Fruit fly (Drosophila melanogaster) whole organism, embryonic: ENCODE data around the gene yellow-b.

ENCODE experiments used
- Aef1 ChIP-seq: fragments of 200-800 bp; sonication (Bioruptor generic); IDR thresholded peaks from 3 replicates; pipeline ENCODE4 v1.3.6; 2022; ENCODE audit warnings: missing biosample characterization, missing genetic modification characterization
- BEAF-32 ChIP-seq: fragments of 200-800 bp; sonication (Bioruptor generic); optimal IDR thresholded peaks from 3 replicates; lab custom pipeline; 2017; ENCODE audit warnings: missing biosample characterization, missing genetic modification characterization, mild to moderate bottlenecking, moderate library complexity, missing genetic modification reagents
- Bdp1 ChIP-seq: fragments of 200-800 bp; sonication (Bioruptor generic); optimal IDR thresholded peaks from 3 replicates; lab custom pipeline; 2016; ENCODE audit warnings: missing biosample characterization, missing genetic modification characterization
- CG10959 ChIP-seq: fragments of 200-800 bp; sonication (Bioruptor generic); IDR thresholded peaks from 2 replicates; pipeline ENCODE4 v1.3.6; 2022; ENCODE audit warnings: missing biosample characterization, missing genetic modification characterization
- CG10979 ChIP-seq: fragments of 200-800 bp; sonication (Bioruptor generic); optimal IDR thresholded peaks from 2 replicates; lab custom pipeline; 2018; ENCODE audit warnings: missing biosample characterization, mild to moderate bottlenecking, missing genetic modification characterization, moderate library complexity
- CG13424 ChIP-seq: fragments of 200-800 bp; sonication (Bioruptor generic); optimal IDR thresholded peaks from 2 replicates; lab custom pipeline; 2019; ENCODE audit warnings: missing biosample characterization, mild to moderate bottlenecking, missing genetic modification characterization, moderate library complexity
- CG14710 ChIP-seq: fragments of 200-800 bp; sonication (Bioruptor generic); optimal IDR thresholded peaks from 3 replicates; lab custom pipeline; 2019; ENCODE audit warnings: missing biosample characterization, mild to moderate bottlenecking, missing genetic modification characterization, moderate library complexity
- CG15514 ChIP-seq: fragments of 200-800 bp; sonication (Bioruptor generic); optimal IDR thresholded peaks from 3 replicates; lab custom pipeline; 2017; ENCODE audit warnings: missing biosample characterization, missing genetic modification characterization, mild to moderate bottlenecking, moderate library complexity, missing genetic modification reagents
- CG17912 ChIP-seq: fragments of 200-800 bp; sonication (Bioruptor generic); optimal IDR thresholded peaks from 2 replicates; lab custom pipeline; 2018; ENCODE audit warnings: missing biosample characterization, mild to moderate bottlenecking, missing genetic modification characterization
- CG32532 ChIP-seq: fragments of 200-800 bp; sonication (Bioruptor generic); IDR thresholded peaks from 2 replicates; pipeline ENCODE4 v1.3.6; 2022; ENCODE audit warnings: missing biosample characterization, missing genetic modification characterization
- CG43689 ChIP-seq: fragments of 200-800 bp; sonication (Bioruptor generic); IDR thresholded peaks from 2 replicates; pipeline ENCODE4 v1.3.6; 2022; ENCODE audit warnings: missing biosample characterization, missing genetic modification characterization
- CG4820 ChIP-seq: fragments of 200-800 bp; sonication (Bioruptor generic); optimal IDR thresholded peaks from 3 replicates; lab custom pipeline; 2016; ENCODE audit warnings: missing biosample characterization, missing genetic modification characterization
- CG6175 ChIP-seq: fragments of 200-800 bp; sonication (Bioruptor generic); IDR thresholded peaks from 3 replicates; pipeline ENCODE4 v1.3.6; 2022; ENCODE audit warnings: missing biosample characterization, missing genetic modification characterization
- CG6689 ChIP-seq: fragments of 200-800 bp; sonication (Bioruptor generic); IDR thresholded peaks from 2 replicates; pipeline ENCODE4 v1.3.6; 2022; ENCODE audit warnings: missing biosample characterization, missing genetic modification characterization
- CG7987 ChIP-seq: fragments of 200-800 bp; sonication (Bioruptor generic); optimal IDR thresholded peaks from 2 replicates; lab custom pipeline; 2018; ENCODE audit warnings: missing biosample characterization, mild to moderate bottlenecking, missing genetic modification characterization, moderate library complexity
- CG9727 ChIP-seq: fragments of 200-800 bp; sonication (Bioruptor generic); optimal IDR thresholded peaks from 3 replicates; lab custom pipeline; 2017; ENCODE audit warnings: missing biosample characterization, mild to moderate bottlenecking, missing genetic modification characterization
- Camta ChIP-seq: fragments of 200-800 bp; sonication (Bioruptor generic); optimal IDR thresholded peaks from 2 replicates; lab custom pipeline; 2016; ENCODE audit warnings: missing biosample characterization, missing genetic modification characterization
- D ChIP-seq, 2 experiments: fragments of 200-800 bp in 1 of 2; fragments of >200 bp in 1 of 2; sonication (Bioruptor generic) in 1 of 2; optimal IDR thresholded peaks; 2 replicates in 1 of 2; 3 replicates in 1 of 2; lab custom pipeline; 2017; ENCODE audit warnings: mild to moderate bottlenecking in 1 of 2, missing biosample characterization in 1 of 2, missing genetic modification characterization in 1 of 2, missing genetic modification reagents in 1 of 2
- Dfd ChIP-seq, 2 experiments: fragments of >200 bp; optimal IDR thresholded peaks; 2 replicates each; lab custom pipeline; 2017; ENCODE audit warnings: missing biosample characterization in 2 of 2, missing genetic modification characterization in 2 of 2
- Dll ChIP-seq: fragments of 200-800 bp; sonication (Bioruptor generic); IDR thresholded peaks from 4 replicates; pipeline ENCODE4 v1.3.6; 2022; ENCODE audit warnings: missing biosample characterization, missing genetic modification characterization; ENCODE audit not compliant: partially characterized antibody
- Doc2 ChIP-seq: fragments of 200-800 bp; sonication (Bioruptor generic); IDR thresholded peaks from 2 replicates; pipeline ENCODE4 v1.3.6; 2022; ENCODE audit warnings: missing biosample characterization, missing genetic modification characterization
- Doc3 ChIP-seq: fragments of 200-800 bp; sonication (Bioruptor generic); IDR thresholded peaks from 3 replicates; pipeline ENCODE4 v1.3.6; 2022; ENCODE audit warnings: missing biosample characterization, missing genetic modification characterization; ENCODE audit not compliant: partially characterized antibody
- Ets65A ChIP-seq: fragments of 200-800 bp; sonication (Bioruptor generic); peaks from one replicate; lab custom pipeline; 2016; ENCODE audit warnings: missing biosample characterization, missing genetic modification characterization
- Hmx ChIP-seq: fragments of 200-800 bp; sonication (Bioruptor generic); optimal IDR thresholded peaks from 2 replicates; lab custom pipeline; 2016; ENCODE audit warnings: missing biosample characterization, missing genetic modification characterization
- Hr3 ChIP-seq: fragments of 200-800 bp; sonication (Bioruptor generic); optimal IDR thresholded peaks from 3 replicates; lab custom pipeline; 2016; ENCODE audit warnings: missing biosample characterization, missing genetic modification characterization
- Hr78 ChIP-seq, 2 experiments: fragments of 200-800 bp in 1 of 2; fragments of >200 bp in 1 of 2; sonication (Bioruptor generic) in 1 of 2; optimal IDR thresholded peaks; 2 replicates each; lab custom pipeline; 2017 to 2019; ENCODE audit warnings: missing biosample characterization in 2 of 2, missing genetic modification characterization in 2 of 2, mild to moderate bottlenecking in 1 of 2, moderate library complexity in 1 of 2
- MESR4 ChIP-seq: fragments of 200-800 bp; sonication (Bioruptor generic); optimal IDR thresholded peaks from 2 replicates; lab custom pipeline; 2018; ENCODE audit warnings: missing biosample characterization, mild to moderate bottlenecking, missing genetic modification characterization, moderate library complexity
- NC2α ChIP-seq: fragments of 200-800 bp; sonication (Bioruptor generic); optimal IDR thresholded peaks from 2 replicates; lab custom pipeline; 2016; ENCODE audit warnings: missing biosample characterization, missing genetic modification characterization
- NK7.1 ChIP-seq: fragments of 200-800 bp; sonication (Bioruptor generic); optimal IDR thresholded peaks from 3 replicates; lab custom pipeline; 2016; ENCODE audit warnings: missing biosample characterization, missing genetic modification characterization
- Poxn ChIP-seq: fragments of 200-800 bp; sonication (Bioruptor generic); IDR thresholded peaks from 2 replicates; pipeline ENCODE4 v1.3.6; 2022; ENCODE audit warnings: missing biosample characterization, missing genetic modification characterization
- Rfx ChIP-seq: fragments of 200-800 bp; sonication (Bioruptor generic); IDR thresholded peaks from 2 replicates; pipeline ENCODE4 v1.3.6; 2022; ENCODE audit warnings: missing biosample characterization, missing genetic modification characterization
- Six4 ChIP-seq: fragments of 200-800 bp; sonication (Bioruptor generic); optimal IDR thresholded peaks from 2 replicates; lab custom pipeline; 2016; ENCODE audit warnings: missing biosample characterization, missing genetic modification characterization
- Trl ChIP-seq, 3 experiments: fragments of >200 bp in 2 of 3; fragments of 200-800 bp in 1 of 3; sonication (Bioruptor generic) in 1 of 3; optimal IDR thresholded peaks; 2 replicates in 1 of 3; 3 replicates in 2 of 3; lab custom pipeline; 2016 to 2017; ENCODE audit warnings: missing biosample characterization in 1 of 3, missing genetic modification characterization in 1 of 3
- Usf ChIP-seq: fragments of 200-800 bp; sonication (Bioruptor generic); optimal IDR thresholded peaks from 2 replicates; lab custom pipeline; 2017; ENCODE audit warnings: missing genotype, missing biosample characterization, missing genetic modification characterization
- bsh ChIP-seq, 2 experiments: fragments of 200-800 bp; sonication (Bioruptor generic); optimal IDR thresholded peaks; 2 replicates each; lab custom pipeline; 2017 to 2018; ENCODE audit warnings: mild to moderate bottlenecking in 2 of 2, missing biosample characterization in 2 of 2, missing genetic modification characterization in 2 of 2, moderate library complexity in 1 of 2
- da ChIP-seq: fragments of 200-800 bp; sonication (Bioruptor generic); optimal IDR thresholded peaks from 2 replicates; lab custom pipeline; 2016; ENCODE audit warnings: missing biosample characterization, missing genetic modification characterization
- dati ChIP-seq: fragments of 200-800 bp; sonication (Bioruptor generic); IDR thresholded peaks from 2 replicates; pipeline ENCODE4 v1.3.6; 2022; ENCODE audit warnings: missing biosample characterization, missing genetic modification characterization
- fd3F ChIP-seq: fragments of 200-800 bp; sonication (Bioruptor generic); optimal IDR thresholded peaks from 2 replicates; lab custom pipeline; 2018; ENCODE audit warnings: missing biosample characterization, mild to moderate bottlenecking, missing genetic modification characterization, moderate library complexity
- gcm2 ChIP-seq: fragments of 200-800 bp; sonication (Bioruptor generic); optimal IDR thresholded peaks from 2 replicates; lab custom pipeline; 2016; ENCODE audit warnings: missing biosample characterization, missing genetic modification characterization
- h ChIP-seq: fragments of >200 bp; optimal IDR thresholded peaks from 2 replicates; lab custom pipeline; 2017
- hbn ChIP-seq: fragments of 200-800 bp; sonication (Bioruptor generic); IDR thresholded peaks from 2 replicates; pipeline ENCODE4 v1.3.6; 2022; ENCODE audit warnings: missing biosample characterization, missing genetic modification characterization; ENCODE audit not compliant: partially characterized antibody
- lbe ChIP-seq: fragments of 200-800 bp; sonication (Bioruptor generic); optimal IDR thresholded peaks from 2 replicates; lab custom pipeline; 2016; ENCODE audit warnings: missing biosample characterization, mild to moderate bottlenecking, missing genetic modification characterization
- otp ChIP-seq: fragments of 200-800 bp; sonication (Bioruptor generic); IDR thresholded peaks from 3 replicates; pipeline ENCODE4, ENCODE4 v1.3.6; 2022; ENCODE audit warnings: missing biosample characterization, missing genetic modification characterization
- pnt ChIP-seq: fragments of 200-800 bp; sonication (Bioruptor generic); optimal IDR thresholded peaks from 3 replicates; lab custom pipeline; 2016; ENCODE audit warnings: missing biosample characterization, missing genetic modification characterization
- run ChIP-seq: fragments of 200-800 bp; sonication (Bioruptor generic); optimal IDR thresholded peaks from 3 replicates; lab custom pipeline; 2018; ENCODE audit warnings: missing biosample characterization, mild to moderate bottlenecking, missing genetic modification characterization
- sug ChIP-seq: fragments of 200-800 bp; optimal IDR thresholded peaks from 2 replicates; lab custom pipeline; 2019; ENCODE audit warnings: missing biosample characterization, mild to moderate bottlenecking, missing genetic modification characterization, moderate library complexity
- ttk ChIP-seq: fragments of 200-800 bp; sonication (Bioruptor generic); IDR thresholded peaks from 2 replicates; pipeline ENCODE4 v2.1.2; 2022; ENCODE audit warnings: missing biosample characterization, missing genetic modification characterization
- vnd ChIP-seq: fragments of 200-800 bp; sonication (Bioruptor generic); IDR thresholded peaks from 3 replicates; pipeline ENCODE4 v1.3.6; 2022; ENCODE audit warnings: missing biosample characterization, missing genetic modification characterization; ENCODE audit not compliant: partially characterized antibody
- z ChIP-seq: fragments of 200-800 bp; sonication (Bioruptor generic); IDR thresholded peaks from 3 replicates; pipeline ENCODE4 v1.3.6; 2022; ENCODE audit warnings: missing biosample characterization, missing genetic modification characterization
- zen ChIP-seq: fragments of 200-800 bp; sonication (Bioruptor generic); optimal IDR thresholded peaks from 3 replicates; lab custom pipeline; 2018; ENCODE audit warnings: missing biosample characterization, mild to moderate bottlenecking, missing genetic modification characterization, moderate library complexity
- zfh2 ChIP-seq: fragments of 200-800 bp; sonication (Bioruptor generic); optimal IDR thresholded peaks from 2 replicates; lab custom pipeline; 2016; ENCODE audit warnings: missing biosample characterization, missing genetic modification characterization

The yellow-b gene

DNA sequence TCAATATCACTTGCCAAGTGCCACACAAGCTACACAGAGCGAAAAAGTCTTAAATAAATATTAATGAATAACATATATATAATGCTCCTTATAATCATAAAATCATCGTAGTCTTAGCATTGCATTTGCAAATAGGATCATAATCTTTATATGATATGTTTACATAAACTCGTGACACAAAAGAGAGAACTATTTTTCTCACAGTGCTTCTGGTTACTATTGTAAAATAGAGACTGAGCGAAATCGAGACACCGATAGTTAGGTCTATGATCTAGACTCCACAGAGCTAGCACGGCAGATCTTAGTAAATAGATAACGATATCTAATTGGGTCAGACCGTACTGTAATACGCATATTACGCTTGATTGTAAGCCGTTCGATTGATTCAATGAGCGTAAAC, 44.4 kb upstream of the yellow-b start (continued):
- TF ChIP-seq Usf (no peak), fd3F (GFP tag; lab: Kevin White, UChicago) (peak; percentile 51), pnt (GFP tag; lab: Kevin White, UChicago) (no peak), zfh2 (GFP tag; lab: Kevin White, UChicago) (no peak), Ets65A (GFP tag; lab: Kevin White, UChicago) (peak; percentile 86), CG7987 (GFP tag; lab: Kevin White, UChicago) (no peak), Camta (no peak), CG14710 (tag; lab: Kevin White, UChicago) (no peak), D (optimal IDR thresholded peaks at IDR 0.05; lab: Kevin White, UChicago) (no peak), D (GFP tag; optimal IDR thresholded peaks at IDR 0.05; lab: Kevin White, UChicago) (no peak), CG17912 (GFP tag; lab: Kevin White, UChicago) (no peak), CG9727 (peak; percentile 60), CG15514 (no peak), CG6689 (GFP tag; lab: Robert Waterston, UW) (no peak), Rfx (GFP tag; lab: Robert Waterston, UW) (peak; percentile 83), Hmx (GFP tag; lab: Kevin White, UChicago) (no peak), MESR4 (no peak), dati (GFP tag; lab: Robert Waterston, UW) (no peak), CG13424 (tag; lab: Kevin White, UChicago) (peak; percentile 83), Dfd (GFP tag; optimal IDR thresholded peaks at IDR 0.05; lab: Kevin White, UChicago) (no peak), Poxn (GFP tag; lab: Robert Waterston, UW) (no peak), CG10979 (peak; percentile 50), run (tag; lab: Kevin White, UChicago) (peak; percentile 3), Dll (GFP tag; lab: Robert Waterston, UW) (no peak), h (lab: Kevin White, UChicago) (no peak), NC2α (GFP tag; lab: Kevin White, UChicago) (no peak), vnd (GFP tag; lab: Robert Waterston, UW) (no peak), Aef1 (GFP tag; lab: Robert Waterston, UW) (peak; percentile 79), Bdp1 (GFP tag; lab: Kevin White, UChicago) (no peak), CG10959 (GFP tag; lab: Robert Waterston, UW) (peak; percentile 9; the same call in 1 of the 2 replicates), zen (no peak), BEAF-32 (GFP tag; lab: Kevin White, UChicago) (no peak), otp (GFP tag; lab: Robert Waterston, UW) (peak; percentile 69; the same call in 2 of the 3 replicates), bsh (GFP tag; optimal IDR thresholded peaks at IDR 0.05; lab: Kevin White, UChicago) (peak in 1 of 2 experiments; percentile 88), lbe (GFP tag; lab: Kevin White, UChicago) (no peak), CG43689 (GFP tag; lab: Robert Waterston, UW) (peak; percentile 67; the same call in 1 of the 2 replicates), sug (no peak), z (no peak), Doc2 (GFP tag; lab: Robert Waterston, UW) (no peak), Doc3 (GFP tag; lab: Robert Waterston, UW) (no peak), ttk (GFP tag; lab: Robert Waterston, UW) (peak; percentile 83), Hr3 (peak; percentile 64), Trl (optimal IDR thresholded peaks at IDR 0.05; lab: Kevin White, UChicago) (no peak), Trl (GFP tag; optimal IDR thresholded peaks at IDR 0.05; lab: Kevin White, UChicago) (no peak), CG4820 (GFP tag; lab: Kevin White, UChicago) (peak; percentile 55), CG32532 (no peak), hbn (GFP tag; lab: Robert Waterston, UW) (no peak), Hr78 (GFP tag; optimal IDR thresholded peaks at IDR 0.05; lab: Kevin White, UChicago) (peak in 1 of 2 experiments; percentile 16), da (GFP tag; lab: Kevin White, UChicago) (no peak), gcm2 (GFP tag; lab: Kevin White, UChicago) (no peak), NK7.1 (GFP tag; lab: Kevin White, UChicago) (no peak), CG6175 (GFP tag; lab: Robert Waterston, UW) (no peak), Six4 (GFP tag; lab: Kevin White, UChicago) (no peak)
